Fruit fly (Drosophila melanogaster): ENCODE results near the gene CG3808.

The CG3808 gene

dm6 chr3L:18997590-18998283 lies 2.7 kb downstream of the CG3808 start, which contains the start of gene CG18135:
CG18135 (minus strand) TSS chr3L:18998283.
- TF ChIP-seq psq (optimal IDR thresholded peaks at IDR 0.05) (no peak), Myc (optimal IDR thresholded peaks at IDR 0.05) (no peak), h (optimal IDR thresholded peaks at IDR 0.05) (no peak), Sin3A (optimal IDR thresholded peaks at IDR 0.05) (no peak), insv (optimal IDR thresholded peaks at IDR 0.05) (no peak), ttk (optimal IDR thresholded peaks at IDR 0.05) (no peak)

dm6 chr3L:18996774-18997589 lies 3.4 kb downstream of the CG3808 start:
- TF ChIP-seq h (optimal IDR thresholded peaks at IDR 0.05) (no peak), Myc (optimal IDR thresholded peaks at IDR 0.05) (no peak), ttk (optimal IDR thresholded peaks at IDR 0.05) (no peak), psq (optimal IDR thresholded peaks at IDR 0.05) (no peak), Sin3A (optimal IDR thresholded peaks at IDR 0.05) (no peak), insv (optimal IDR thresholded peaks at IDR 0.05) (no peak)

dm6 chr3L:18996030-18996773 lies 4.2 kb downstream of the CG3808 start:
- TF ChIP-seq Sin3A (optimal IDR thresholded peaks at IDR 0.05), result no peak
- no peak for TF ChIP-seq psq (optimal IDR thresholded peaks at IDR 0.05)
- TF ChIP-seq ttk (optimal IDR thresholded peaks at IDR 0.05), result no peak
- no peak for TF ChIP-seq Myc (optimal IDR thresholded peaks at IDR 0.05)
- no peak for TF ChIP-seq h (optimal IDR thresholded peaks at IDR 0.05)
- TF ChIP-seq insv (optimal IDR thresholded peaks at IDR 0.05), result no peak

DNA sequence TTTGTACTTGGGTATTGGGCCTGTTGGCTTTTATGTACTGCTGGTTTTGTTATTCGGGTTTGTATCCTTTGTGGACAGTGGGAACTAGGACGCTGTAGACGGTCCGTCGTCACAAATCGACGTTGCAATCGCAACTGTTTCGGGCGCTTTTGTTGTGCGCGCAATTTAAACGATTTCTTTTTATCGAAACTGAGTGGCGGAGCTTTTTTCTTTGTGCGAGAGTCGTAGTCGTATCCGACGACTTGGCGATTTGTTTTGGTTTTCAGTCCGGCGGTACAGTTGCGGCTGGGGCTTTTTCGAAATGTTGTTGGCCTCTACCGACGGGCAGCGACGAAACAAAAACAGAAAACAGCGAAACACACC lies 4.8 kb downstream of the CG3808 start:
- TF ChIP-seq psq (optimal IDR thresholded peaks at IDR 0.05), result no peak
- TF ChIP-seq h (optimal IDR thresholded peaks at IDR 0.05), result no peak
- TF ChIP-seq insv (optimal IDR thresholded peaks at IDR 0.05), result no peak
- TF ChIP-seq Sin3A (optimal IDR thresholded peaks at IDR 0.05), result no peak
- no peak for TF ChIP-seq ttk (optimal IDR thresholded peaks at IDR 0.05)
- no peak for TF ChIP-seq Myc (optimal IDR thresholded peaks at IDR 0.05)

dm6 chr3L:18994505-18994969 lies 5.9 kb downstream of the CG3808 start:
- TF ChIP-seq ttk (optimal IDR thresholded peaks at IDR 0.05), result no peak

DNA sequence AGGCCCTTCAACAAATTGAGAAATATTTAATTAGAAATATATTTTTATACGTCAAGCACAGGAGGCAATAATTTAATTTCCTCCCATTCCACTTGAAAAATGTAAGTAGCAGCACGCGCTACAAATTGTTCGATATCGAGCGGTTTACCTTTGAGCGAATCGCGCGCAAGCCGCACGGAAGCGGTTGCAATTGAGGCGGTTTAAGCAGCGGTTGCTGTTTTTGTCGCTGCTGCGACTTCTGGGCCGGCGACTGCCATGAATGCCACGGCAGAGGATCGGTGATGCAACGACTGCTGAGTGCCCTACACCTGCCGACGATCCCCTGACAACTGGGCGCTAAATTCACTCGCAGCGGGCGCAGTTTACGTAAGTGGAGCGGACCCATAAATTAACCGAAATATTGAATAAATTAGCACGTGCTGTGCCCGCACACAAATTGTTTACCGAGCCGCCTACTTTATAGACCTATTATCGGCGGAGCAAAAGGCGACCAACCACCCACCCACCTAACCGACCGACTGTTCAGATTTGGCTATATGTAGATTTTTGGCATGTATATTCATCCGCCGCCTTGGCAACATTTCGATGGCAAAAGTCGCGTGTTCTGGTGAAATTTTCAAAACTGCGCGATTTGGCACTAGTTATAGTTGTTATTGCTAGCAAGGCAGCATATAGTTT lies 6.7 kb downstream of the CG3808 start:
- no peak for TF ChIP-seq h (optimal IDR thresholded peaks at IDR 0.05)

- TF ChIP-seq psq (optimal IDR thresholded peaks at IDR 0.05) (no peak), Sin3A (optimal IDR thresholded peaks at IDR 0.05) (no peak), Myc (optimal IDR thresholded peaks at IDR 0.05) (no peak), insv (optimal IDR thresholded peaks at IDR 0.05) (no peak), h (optimal IDR thresholded peaks at IDR 0.05) (no peak), ttk (optimal IDR thresholded peaks at IDR 0.05) (no peak)
Observed at dm6 chr3L:18992820-18993219, 7.6 kb downstream of the CG3808 start.

DNA sequence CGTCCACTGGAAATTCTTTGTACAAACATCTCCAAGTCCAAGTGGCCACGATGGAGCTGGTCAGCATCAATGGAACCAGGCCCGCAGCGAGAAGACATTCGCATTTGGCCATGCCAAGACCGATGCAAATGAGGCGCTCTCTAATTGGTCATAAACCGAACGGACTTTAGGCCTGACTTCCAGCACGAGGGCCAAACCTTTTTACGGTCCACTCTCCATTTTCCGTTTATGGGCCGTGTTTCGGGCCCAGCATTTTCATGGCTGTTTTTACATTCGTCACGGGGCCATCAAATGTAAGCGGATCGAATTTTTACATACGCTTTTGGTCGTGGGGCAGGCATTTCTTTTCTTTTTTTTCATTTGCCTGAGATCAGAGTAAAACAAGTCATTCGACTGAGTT lies 10.8 kb downstream of the CG3808 start, which contains the start of gene CG34256:
Gene CG34256 (minus strand): TSS at position 205 of the 400 bp plus-strand sequence.
- TF ChIP-seq Myc (optimal IDR thresholded peaks at IDR 0.05) (no peak), ttk (optimal IDR thresholded peaks at IDR 0.05) (no peak)

- no peak for TF ChIP-seq Myc (optimal IDR thresholded peaks at IDR 0.05)
Observed at dm6 chr3L:18988055-18988819, 12.2 kb downstream of the CG3808 start, which contains the start of gene CG11619. CG11619 (minus strand) TSS chr3L:18988323.

DNA sequence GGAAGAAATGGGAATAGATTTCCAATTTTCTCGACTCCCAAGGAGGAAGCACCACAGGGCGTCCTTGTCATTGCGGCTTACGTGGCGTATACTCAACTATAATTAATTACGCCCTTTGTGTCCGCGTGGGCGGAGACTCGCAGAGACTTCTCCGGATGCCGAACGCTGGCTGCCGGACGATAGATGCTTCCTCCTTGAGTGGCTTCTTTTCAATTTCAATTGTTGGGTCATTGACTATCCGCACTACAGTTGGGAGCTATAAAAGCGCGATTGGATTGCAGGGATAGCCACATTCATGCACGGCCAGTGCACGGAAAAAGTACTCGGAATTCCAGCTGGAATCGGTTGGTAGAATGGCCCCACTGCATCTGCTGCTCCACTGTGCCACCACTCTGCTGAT lies 15.7 kb downstream of the CG3808 start, which contains the start of gene CG14075:
Gene CG14075 (plus strand): TSS at position 301 of the 400 bp plus-strand sequence.
- TF ChIP-seq psq (optimal IDR thresholded peaks at IDR 0.05), result no peak
- TF ChIP-seq h (optimal IDR thresholded peaks at IDR 0.05), result no peak
- no peak for TF ChIP-seq Myc (optimal IDR thresholded peaks at IDR 0.05)
- no peak for TF ChIP-seq Sin3A (optimal IDR thresholded peaks at IDR 0.05)
- TF ChIP-seq insv (optimal IDR thresholded peaks at IDR 0.05), result no peak
- no peak for TF ChIP-seq ttk (optimal IDR thresholded peaks at IDR 0.05)

dm6 chr3L:18976720-18977119 lies 23.7 kb downstream of the CG3808 start:
- TF ChIP-seq Myc (optimal IDR thresholded peaks at IDR 0.05), result no peak

All from Kc167 (cell line).